Worm (Caenorhabditis elegans): ENCODE measurements around the gene T05B9.2.
A peak's percentile ranks its signal among the peaks of the same experiment; 100 is the strongest.

T05B9.2 gene

ce11 chrII:11237099-11237498 is 18.5 kb upstream of the T05B9.2 start, which contains the start of gene fndc-1:
TSS of gene fndc-1 (minus strand) at chrII:11237325.
- TF ChIP-seq saeg-2 (GFP tag; IDR thresholded peaks at IDR 0.05) (no peak), skn-1 (tag; optimal IDR thresholded peaks at IDR 0.05) (no peak), nhr-77 (tag; optimal IDR thresholded peaks at IDR 0.05) (no peak), lin-38 (GFP tag; IDR thresholded peaks at IDR 0.05) (peak; percentile 58), hlh-30 (tag; optimal IDR thresholded peaks at IDR 0.05; ENCODE audit: insufficient read depth) (no peak), ama-1 (optimal IDR thresholded peaks at IDR 0.05) (peak; percentile 76), egl-43 (GFP tag; IDR thresholded peaks at IDR 0.05) (0 out of 2 replicates have a peak, but pooled peaks have one; percentile 43), mxl-2 (GFP tag; conservative IDR thresholded peaks at IDR 0.05) (0 out of 2 replicates have a peak, but pooled peaks have one; percentile 29)

- TF ChIP-seq lsy-2 (tag; optimal IDR thresholded peaks at IDR 0.05) (peak; percentile 25 to 93), daf-16 (GFP tag; optimal IDR thresholded peaks at IDR 0.05) (peak in 1 of 2 experiments; percentile 30), daf-16 (tag; optimal IDR thresholded peaks at IDR 0.05) (peak; percentile 73), F10B5.3 (tag; optimal IDR thresholded peaks at IDR 0.05) (no peak), nhr-102 (tag; optimal IDR thresholded peaks at IDR 0.05) (peak; percentile 36), nhr-11 (tag; optimal IDR thresholded peaks at IDR 0.05) (peak; percentile 40), Y75B8A.6 (GFP tag; IDR thresholded peaks at IDR 0.05) (no peak), snpc-4 (tag; optimal IDR thresholded peaks at IDR 0.05) (peak; percentile 35), unc-130 (GFP tag; optimal IDR thresholded peaks at IDR 0.05) (peak; percentile 92), F26F4.8 (GFP tag; conservative IDR thresholded peaks at IDR 0.05) (no peak), lin-13 (GFP tag; optimal IDR thresholded peaks at IDR 0.05) (peak; percentile 87), mdl-1 (tag; optimal IDR thresholded peaks at IDR 0.05) (peak in 1 of 2 experiments; percentile 61), nhr-42 (GFP tag; IDR thresholded peaks at IDR 0.05) (no peak), hmg-1.1 (GFP tag; IDR thresholded peaks at IDR 0.05) (no peak; the same call in 1 of the 2 replicates), madf-5 (GFP tag; IDR thresholded peaks at IDR 0.05) (no peak), mes-2 (tag; optimal IDR thresholded peaks at IDR 0.05; ENCODE audit: poor library complexity, severe bottlenecking) (peak; percentile 92), hif-1 (tag; optimal IDR thresholded peaks at IDR 0.05) (peak in 1 of 2 experiments; percentile 68), unc-62 (GFP tag; optimal IDR thresholded peaks at IDR 0.05 in 1 of 2) (no peak), unc-62 (tag; optimal IDR thresholded peaks at IDR 0.05) (no peak), dpl-1 (GFP tag; optimal IDR thresholded peaks at IDR 0.05) (peak; percentile 71), rbr-2 (tag; optimal IDR thresholded peaks at IDR 0.05) (peak; percentile 70), nhr-6 (tag; optimal IDR thresholded peaks at IDR 0.05) (peak; percentile 36), nhr-28 (tag; optimal IDR thresholded peaks at IDR 0.05) (peak; percentile 61), lin-38 (GFP tag; IDR thresholded peaks at IDR 0.05) (peak; percentile 97), lir-3 (tag; optimal IDR thresholded peaks at IDR 0.05) (no peak), pqm-1 (tag; optimal IDR thresholded peaks at IDR 0.05) (peak; percentile 4), ama-1 (optimal IDR thresholded peaks at IDR 0.05) (peak; percentile 37), pha-4 (GFP tag; IDR thresholded peaks at IDR 0.05) (no peak), pha-4 (tag; optimal IDR thresholded peaks at IDR 0.05) (peak; percentile 98), dmd-6 (GFP tag; IDR thresholded peaks at IDR 0.05) (peak; percentile 48; the same call in 1 of the 2 replicates), hlh-11 (tag; optimal IDR thresholded peaks at IDR 0.05) (peak; percentile 77), mep-1 (tag; optimal IDR thresholded peaks at IDR 0.05) (peak; percentile 91), ceh-44 (GFP tag; IDR thresholded peaks at IDR 0.05) (peak; percentile 41; the same call in 1 of the 2 replicates), F49E8.2 (tag; optimal IDR thresholded peaks at IDR 0.05; ENCODE audit: borderline replicate concordance) (peak; percentile 14), nhr-77 (tag; optimal IDR thresholded peaks at IDR 0.05) (peak; percentile 72), dve-1 (tag; optimal IDR thresholded peaks at IDR 0.05; ENCODE audit: insufficient read depth) (peak; percentile 81), hlh-30 (tag; optimal IDR thresholded peaks at IDR 0.05; ENCODE audit: insufficient read depth) (peak; percentile 92), arid-1 (GFP tag; conservative IDR thresholded peaks at IDR 0.05) (peak; percentile 66; the same call in 1 of the 2 replicates), fkh-10 (GFP tag; optimal IDR thresholded peaks at IDR 0.05) (peak; percentile 19)
Observed at ce11 chrII:11238869-11239647, 16.6 kb upstream of the T05B9.2 start, which contains the start of the genes rpn-9 and T06D8.9. TSS of gene rpn-9 (minus strand) at chrII:11238919. TSS of gene T06D8.9 (plus strand) at chrII:11239597.
